Worm (Caenorhabditis elegans) whole organism, L4 larva: Measurements from ENCODE around the gene C50E3.5.
A peak's percentile ranks its signal among the peaks of the same experiment; 100 is the strongest.

Source experiments
- F10B5.3 ChIP-seq: sonication (generic microtip); optimal IDR thresholded peaks from 2 replicates; lab custom pipeline; 2016; ENCODE audit warnings: mild to moderate bottlenecking, missing genetic modification characterization, missing compliant biosample characterization
- F26F4.8 ChIP-seq: fragments of 200-800 bp; sonication (Bioruptor generic); conservative IDR thresholded peaks from 2 replicates; pipeline ENCODE4 v1.3.6; 2022; ENCODE audit warnings: missing genetic modification characterization, missing compliant biosample characterization
- F44E2.7 ChIP-seq: fragments of 200-800 bp; sonication (Bioruptor generic); IDR thresholded peaks from 2 replicates; pipeline ENCODE4 v2.1.2; 2022; ENCODE audit warnings: missing genetic modification characterization, missing compliant biosample characterization
- T20F7.1 ChIP-seq: fragments of 200-800 bp; sonication (Bioruptor generic); optimal IDR thresholded peaks from 2 replicates; lab custom pipeline; 2018; ENCODE audit warnings: mild to moderate bottlenecking, missing genetic modification characterization, missing compliant biosample characterization
- Y105C5A.15 ChIP-seq: fragments of 200-800 bp; sonication (Bioruptor generic); IDR thresholded peaks from 2 replicates; pipeline ENCODE4 v1.3.6; 2022; ENCODE audit warnings: missing genetic modification characterization, missing compliant biosample characterization
- aha-1 ChIP-seq: fragments of 150-350 bp; peaks from one replicate; lab custom pipeline; 2014; ENCODE audit warnings: missing biosample characterization, missing genetic modification characterization
- ama-1 ChIP-seq: fragments of 150-350 bp; optimal IDR thresholded peaks from 2 replicates; lab custom pipeline; 2014; ENCODE audit warnings: inconsistent platforms, mixed read lengths
- ceh-20 ChIP-seq: fragments of 200-800 bp; sonication (Bioruptor generic); IDR thresholded peaks from 2 replicates; pipeline ENCODE4 v1.3.6; 2022; ENCODE audit warnings: missing genetic modification reagents, missing genetic modification characterization, missing compliant biosample characterization
- daf-12 ChIP-seq: fragments of 150-350 bp; optimal IDR thresholded peaks from 2 replicates; lab custom pipeline; 2014; ENCODE audit warnings: missing biosample characterization, missing genetic modification reagents, missing genetic modification characterization
- egl-27 ChIP-seq: sonication (generic microtip); optimal IDR thresholded peaks from 3 replicates; lab custom pipeline; 2017; ENCODE audit warnings: missing biosample characterization, missing genetic modification reagents, missing genetic modification characterization
- fos-1 ChIP-seq: fragments of 150-350 bp; optimal IDR thresholded peaks from 2 replicates; lab custom pipeline; 2014; ENCODE audit warnings: missing biosample characterization, missing genetic modification characterization
- gei-8 ChIP-seq: fragments of 200-800 bp; sonication (Bioruptor generic); optimal IDR thresholded peaks from 2 replicates; lab custom pipeline; 2018; ENCODE audit warnings: mild to moderate bottlenecking, missing genetic modification characterization, missing compliant biosample characterization
- hlh-11 ChIP-seq: fragments of 200-800 bp; sonication (Bioruptor generic); optimal IDR thresholded peaks from 2 replicates; lab custom pipeline; 2018; ENCODE audit warnings: mild to moderate bottlenecking, missing genetic modification characterization, missing compliant biosample characterization
- lim-7 ChIP-seq: fragments of 200-800 bp; sonication (Bioruptor generic); IDR thresholded peaks from 2 replicates; pipeline ENCODE4 v1.3.6; 2022; ENCODE audit warnings: missing genetic modification characterization, missing compliant biosample characterization
- lin-15B ChIP-seq: fragments of 150-350 bp; sonication (generic microtip); optimal IDR thresholded peaks from 3 replicates; lab custom pipeline; 2014; ENCODE audit warnings: missing biosample characterization, missing genetic modification characterization
- lin-39 ChIP-seq: fragments of 150-350 bp; optimal IDR thresholded peaks from 2 replicates; lab custom pipeline; 2014; ENCODE audit warnings: missing biosample characterization, missing genetic modification reagents, missing genetic modification characterization
- madf-5 ChIP-seq, 2 experiments: fragments of 200-800 bp; sonication (Bioruptor generic); IDR thresholded peaks; 2 replicates each; pipeline ENCODE4 v1.3.6; 2022; ENCODE audit warnings: missing compliant biosample characterization in 2 of 2, missing genetic modification characterization in 2 of 2
- mes-2 ChIP-seq: sonication (generic microtip); optimal IDR thresholded peaks from 2 replicates; lab custom pipeline; 2016; ENCODE audit warnings: missing genotype, mild to moderate bottlenecking, missing genetic modification characterization, missing compliant biosample characterization; ENCODE audit not compliant: poor library complexity, severe bottlenecking
- mxl-2 ChIP-seq: fragments of 200-800 bp; sonication (Bioruptor generic); conservative IDR thresholded peaks from 2 replicates; pipeline ENCODE4 v1.3.6; 2022; ENCODE audit warnings: missing genetic modification reagents, missing genetic modification characterization, missing compliant biosample characterization
- mxl-3 ChIP-seq: fragments of 200-800 bp; sonication (Bioruptor generic); optimal IDR thresholded peaks from 2 replicates; lab custom pipeline; 2018; ENCODE audit warnings: mild to moderate bottlenecking, missing genetic modification characterization, missing compliant biosample characterization
- nhr-11 ChIP-seq: fragments of 150-350 bp; optimal IDR thresholded peaks from 2 replicates; lab custom pipeline; 2014; ENCODE audit warnings: missing biosample characterization, missing genetic modification characterization
- nhr-111 ChIP-seq: fragments of 200-800 bp; sonication (Bioruptor generic); optimal IDR thresholded peaks from 2 replicates; lab custom pipeline; 2018; ENCODE audit warnings: mild to moderate bottlenecking, missing genetic modification characterization, missing compliant biosample characterization
- nhr-25 ChIP-seq: sonication (generic microtip); optimal IDR thresholded peaks from 2 replicates; lab custom pipeline; 2017; ENCODE audit warnings: missing genetic modification characterization, mild to moderate bottlenecking, missing compliant biosample characterization, antibody characterized with exemption, moderate library complexity, borderline replicate concordance; ENCODE audit not compliant: insufficient read depth
- nhr-28 ChIP-seq: fragments of 150-350 bp; optimal IDR thresholded peaks from 2 replicates; lab custom pipeline; 2014; ENCODE audit warnings: missing biosample characterization, missing genetic modification characterization
- nhr-48 ChIP-seq: sonication (generic microtip); optimal IDR thresholded peaks from 2 replicates; lab custom pipeline; 2016; ENCODE audit warnings: mild to moderate bottlenecking, missing genetic modification characterization, missing compliant biosample characterization
- nhr-77 ChIP-seq: fragments of 150-350 bp; optimal IDR thresholded peaks from 2 replicates; lab custom pipeline; 2014; ENCODE audit warnings: missing biosample characterization, missing genetic modification characterization
- sdz-12 ChIP-seq: fragments of 200-800 bp; sonication (Bioruptor generic); optimal IDR thresholded peaks from 2 replicates; lab custom pipeline; 2018; ENCODE audit warnings: mild to moderate bottlenecking, missing genetic modification characterization, missing compliant biosample characterization
- snpc-4 ChIP-seq: fragments of 150-350 bp; optimal IDR thresholded peaks from 2 replicates; lab custom pipeline; 2014; ENCODE audit warnings: missing biosample characterization, missing genetic modification characterization
- spr-3 ChIP-seq: fragments of 200-800 bp; sonication (Bioruptor generic); optimal IDR thresholded peaks from 2 replicates; lab custom pipeline; 2018; ENCODE audit warnings: mild to moderate bottlenecking, missing genetic modification characterization, missing compliant biosample characterization
- unc-130 ChIP-seq: sonication (generic microtip); optimal IDR thresholded peaks from 2 replicates; lab custom pipeline; 2016; ENCODE audit warnings: missing genetic modification reagents, missing genetic modification characterization, missing compliant biosample characterization
- unc-62 ChIP-seq, 3 experiments: fragments of 150-350 bp in 1 of 3; sonication (generic microtip); optimal IDR thresholded peaks in 2 of 3; peaks in 1 of 3; 1 replicate in 1 of 3; 2 replicates in 2 of 3; lab custom pipeline; 2014 to 2017; ENCODE audit warnings: missing biosample characterization in 3 of 3, missing genetic modification characterization in 3 of 3, missing genetic modification reagents in 3 of 3, missing genotype in 1 of 3
- zfp-2 ChIP-seq: sonication (generic microtip); optimal IDR thresholded peaks from 2 replicates; lab custom pipeline; 2016; ENCODE audit warnings: mild to moderate bottlenecking, missing genetic modification characterization, missing compliant biosample characterization
- ztf-11 ChIP-seq: fragments of 150-350 bp; optimal IDR thresholded peaks from 2 replicates; lab custom pipeline; 2014; ENCODE audit warnings: missing biosample characterization, missing genetic modification characterization

The C50E3.5 gene

DNA sequence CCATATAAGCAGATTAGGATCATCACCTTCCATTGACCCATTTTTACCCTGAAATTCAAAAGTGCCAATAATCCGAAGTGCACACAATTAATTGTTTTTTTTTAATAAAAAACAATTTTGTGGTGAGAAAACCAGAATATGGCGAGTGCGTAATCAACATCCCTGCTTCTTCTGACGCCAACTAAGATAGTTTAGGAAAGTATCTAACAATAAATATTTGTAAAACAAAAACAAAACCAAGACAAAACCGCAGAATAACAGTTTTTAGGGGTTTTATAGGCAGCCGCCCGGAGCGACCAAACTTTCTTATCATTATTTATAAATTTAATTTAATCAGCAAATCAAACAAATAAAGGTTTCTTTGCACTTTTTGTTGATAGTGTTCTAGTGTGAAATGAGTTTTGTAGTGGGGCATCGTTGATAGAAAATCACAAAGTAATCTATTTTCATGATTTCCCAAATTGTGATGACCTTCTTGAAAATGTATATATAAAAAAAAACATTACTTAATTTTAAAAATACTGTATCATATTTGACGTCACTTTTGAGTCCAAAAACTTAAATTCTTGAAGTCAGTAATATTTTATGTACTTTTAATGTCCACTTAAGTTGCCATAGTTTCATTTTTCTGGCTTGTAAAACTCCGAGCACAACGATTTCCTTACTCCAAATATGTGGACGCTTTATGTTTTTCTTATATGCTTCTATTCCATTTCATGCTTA lies 22.1 kb downstream of the C50E3.5 start, which contains the start of the genes folt-3 and clec-214:
Gene folt-3, minus strand, starts transcription at position 51 of the 723 bp plus-strand sequence.
Gene clec-214, plus strand, starts transcription at position 673 of the 723 bp plus-strand sequence.
- TF ChIP-seq lim-7 (GFP tag; lab: Robert Waterston, UW) (no peak), nhr-28 (tag; lab: Kevin White, UChicago) (peak; percentile 80)

DNA sequence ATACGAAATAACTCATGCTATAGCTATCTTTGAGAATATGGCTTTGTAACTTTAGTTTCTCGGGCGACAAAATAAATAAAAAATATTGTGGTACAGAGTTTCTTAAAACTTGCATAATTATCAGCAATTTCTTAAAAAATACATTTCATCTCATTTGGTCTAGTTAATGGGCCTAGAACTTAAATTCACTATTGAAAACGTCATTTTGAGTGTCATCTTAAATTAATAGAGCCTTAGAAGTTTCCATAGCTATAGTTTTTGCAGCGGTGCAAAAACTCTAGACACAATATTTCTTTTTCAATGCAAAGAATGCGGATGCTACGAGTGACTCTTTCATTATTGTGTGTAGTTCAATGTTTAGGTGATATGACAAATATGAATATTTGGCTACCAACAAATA lies 24.2 kb downstream of the C50E3.5 start, which contains the start of gene clec-215:
Gene clec-215, plus strand, starts transcription at position 301 of the 400 bp plus-strand sequence.
- no peak for TF ChIP-seq ceh-20 (GFP tag; lab: Robert Waterston, UW)
- TF ChIP-seq egl-27 (tag; lab: Kevin White, UChicago) = no peak
- no peak for TF ChIP-seq gei-8 (GFP tag; lab: Kevin White, UChicago)
- TF ChIP-seq nhr-48 (tag; lab: Kevin White, UChicago) = no peak
- TF ChIP-seq T20F7.1 = no peak
- TF ChIP-seq mes-2 (tag; lab: Kevin White, UChicago) = no peak
- no peak for TF ChIP-seq F26F4.8
- no peak for TF ChIP-seq zfp-2
- TF ChIP-seq ztf-11 (tag; lab: Kevin White, UChicago) = no peak
- no peak for TF ChIP-seq nhr-11 (tag; lab: Kevin White, UChicago)
- TF ChIP-seq Y105C5A.15 = no peak
- TF ChIP-seq, all 104 proteins: peak for 0

DNA sequence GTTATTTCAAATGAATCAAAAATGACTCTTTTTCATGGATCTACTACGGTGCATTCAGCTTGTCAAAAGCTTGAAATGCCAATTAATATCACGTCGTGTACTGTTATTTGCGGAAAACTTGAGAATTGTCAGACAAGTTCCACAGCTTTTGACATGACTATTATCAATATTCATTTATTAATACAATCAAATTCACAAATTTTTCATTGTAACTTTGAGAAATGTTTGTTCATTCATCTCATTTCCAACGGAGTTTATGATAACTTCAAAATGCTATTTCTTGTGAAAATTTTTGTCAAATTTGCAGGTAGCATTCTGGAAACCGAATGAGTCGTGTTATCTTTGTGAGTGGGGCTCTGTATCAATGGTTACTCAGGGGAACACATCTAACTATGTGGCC lies 30.3 kb downstream of the C50E3.5 start, which contains the start of gene C50E3.15:
Gene C50E3.15, plus strand, starts transcription at position 301 of the 400 bp plus-strand sequence.
- TF ChIP-seq aha-1 (no peak), unc-62 (GFP tag; optimal IDR thresholded peaks at IDR 0.05 in 1 of 2; lab: Kevin White, UChicago) (peak in 1 of 2 experiments; percentile 78), unc-62 (tag; optimal IDR thresholded peaks at IDR 0.05; lab: Kevin White, UChicago) (no peak), sdz-12 (no peak), spr-3 (GFP tag; lab: Kevin White, UChicago) (no peak)

DNA sequence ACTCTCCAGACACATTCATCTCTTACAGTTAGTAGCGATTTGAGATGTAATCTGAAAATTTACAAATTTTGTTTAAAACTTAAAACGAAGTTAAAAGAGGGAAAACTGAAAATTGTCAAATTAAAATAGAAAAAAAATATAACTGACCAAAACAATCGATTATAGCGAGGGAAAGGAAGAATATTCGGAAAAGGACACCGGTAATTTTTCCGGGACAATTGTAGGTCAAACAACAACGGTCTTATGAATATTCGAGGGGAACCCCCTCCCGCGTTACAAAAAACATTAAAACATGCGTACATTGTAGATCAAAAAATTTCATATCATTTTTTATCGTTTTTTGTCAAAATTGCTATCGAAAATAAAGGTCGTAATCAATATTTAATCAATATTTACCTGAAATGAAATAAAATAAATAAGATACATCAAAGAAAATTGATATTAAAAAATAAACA lies 34.2 kb downstream of the C50E3.5 start, which contains the start of gene C50E3.12:
Gene C50E3.12, minus strand, starts transcription at position 51 of the 455 bp plus-strand sequence.
- TF ChIP-seq mxl-2 = no peak
- TF ChIP-seq madf-5 (GFP tag; IDR thresholded peaks at IDR 0.05; lab: Robert Waterston, UW) = no peak
- no peak for TF ChIP-seq aha-1
- TF ChIP-seq fos-1 (tag; lab: Kevin White, UChicago) = no peak
- TF ChIP-seq nhr-77 (tag; lab: Kevin White, UChicago) = no peak
- TF ChIP-seq, all 104 proteins: peak for 0

DNA sequence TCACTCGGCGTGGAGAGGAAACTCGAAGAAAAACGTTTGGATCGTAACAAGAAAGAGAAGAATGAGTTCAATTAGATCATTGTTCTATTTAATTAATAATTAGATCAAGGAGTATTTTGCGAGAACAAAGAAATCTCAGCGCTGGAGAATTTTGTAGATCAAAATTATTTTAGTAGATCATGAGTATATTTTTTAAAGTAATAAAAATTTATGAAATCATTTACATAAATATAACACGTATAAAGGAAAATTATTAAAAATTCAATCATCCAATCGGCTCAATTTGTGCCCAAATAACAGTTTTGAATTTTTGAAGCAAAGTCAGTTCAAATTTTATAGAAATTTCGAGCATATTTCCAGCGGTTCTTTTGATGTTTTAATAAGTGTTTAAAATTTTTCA lies 36.4 kb downstream of the C50E3.5 start, which contains the start of gene C50E3.13:
Gene C50E3.13, minus strand, starts transcription at position 101 of the 400 bp plus-strand sequence.
- TF ChIP-seq mxl-3 (GFP tag; lab: Kevin White, UChicago) (no peak), ama-1 (lab: Kevin White, UChicago) (no peak), F26F4.8 (no peak), lin-15B (no peak), snpc-4 (tag; lab: Kevin White, UChicago) (no peak), nhr-25 (tag; lab: Kevin White, UChicago) (no peak), daf-12 (tag; lab: Kevin White, UChicago) (no peak), unc-130 (GFP tag; lab: Kevin White, UChicago) (no peak), nhr-111 (GFP tag; lab: Kevin White, UChicago) (no peak), hlh-11 (tag; lab: Kevin White, UChicago) (no peak), F10B5.3 (tag; lab: Kevin White, UChicago) (no peak), F44E2.7 (GFP tag; lab: Robert Waterston, UW) (no peak), lin-39 (no peak), nhr-11 (tag; lab: Kevin White, UChicago) (no peak), fos-1 (tag; lab: Kevin White, UChicago) (no peak)
